Worm (Caenorhabditis elegans): Measurements from ENCODE around the gene B0554.5.

The B0554.5 gene

DNA sequence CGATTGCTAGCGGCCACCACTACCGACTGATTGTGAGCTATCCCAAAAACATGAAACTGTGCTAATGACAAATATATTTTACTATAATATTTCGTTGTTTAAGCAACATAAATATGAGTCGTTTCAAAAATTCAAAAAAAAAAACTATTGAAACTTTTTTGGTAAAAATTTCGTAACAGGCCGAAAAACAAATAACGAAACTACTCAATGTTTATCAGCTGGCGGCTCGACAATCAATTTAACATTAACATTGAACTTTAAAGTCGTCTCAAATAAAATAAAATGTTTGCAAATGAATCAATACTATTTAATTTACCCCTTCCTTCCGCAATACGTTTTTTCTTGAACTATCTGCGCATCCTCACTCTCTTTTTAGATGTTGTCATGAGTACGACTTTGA is 33.6 kb downstream of the B0554.5 start:
- no peak for TF ChIP-seq unc-62 (GFP tag; optimal IDR thresholded peaks at IDR 0.05)

DNA sequence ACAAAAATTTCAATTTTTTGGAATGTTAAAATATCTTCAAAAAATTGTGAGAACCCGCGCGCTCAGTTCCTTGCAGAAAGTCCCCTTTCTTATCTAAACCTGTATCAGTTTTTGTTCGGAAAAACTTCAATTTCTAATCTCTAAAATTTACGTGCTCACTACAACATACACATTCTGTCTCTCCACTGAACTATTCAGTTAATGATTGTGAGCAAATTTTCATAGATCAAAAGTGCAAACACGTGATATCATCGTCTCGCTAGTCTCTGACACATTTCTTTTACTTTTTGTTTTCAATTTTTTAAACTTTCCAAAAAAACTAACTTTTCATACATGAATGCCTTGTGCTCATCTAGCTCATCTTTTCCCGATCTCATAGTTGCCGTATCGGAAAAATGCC is 35.2 kb downstream of the B0554.5 start, which contains the start of gene nhr-203:
Gene nhr-203 (plus strand): TSS at position 332 of the 400 bp plus-strand sequence.
- no peak for TF ChIP-seq unc-62 (GFP tag; optimal IDR thresholded peaks at IDR 0.05)

- TF ChIP-seq unc-62 (GFP tag; optimal IDR thresholded peaks at IDR 0.05): no peak
These were observed 38.0 kb downstream of the B0554.5 start, which contains the start of gene nhr-202 for ce11 chrV:462263-462662. TSS of gene nhr-202 (plus strand) at chrV:462588.

DNA sequence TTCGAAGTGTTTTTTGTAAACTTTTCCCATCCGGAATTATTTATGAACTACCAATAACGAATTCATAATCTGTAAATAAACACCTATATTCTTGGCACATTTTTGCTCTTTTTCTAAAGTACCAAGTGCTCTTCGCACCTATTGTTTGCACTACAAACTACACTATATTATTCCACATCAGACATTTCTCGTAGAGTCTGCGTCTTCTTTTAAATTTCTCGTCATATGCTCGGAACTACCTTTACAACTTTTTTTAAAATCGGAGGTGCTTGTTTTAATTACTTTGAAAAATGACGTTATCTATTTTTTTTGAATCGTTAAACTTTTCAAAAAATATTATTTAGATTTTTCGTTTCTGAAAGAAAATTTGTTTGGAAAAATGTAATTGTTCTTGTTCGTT is 40.6 kb downstream of the B0554.5 start, which contains the start of gene nhr-201:
Gene nhr-201 (plus strand): TSS at position 29 of the 400 bp plus-strand sequence.
- no peak for TF ChIP-seq unc-62 (GFP tag; optimal IDR thresholded peaks at IDR 0.05)

- TF ChIP-seq unc-62 (GFP tag; optimal IDR thresholded peaks at IDR 0.05): no peak
These were observed 41.1 kb downstream of the B0554.5 start for ce11 chrV:465355-465754.

DNA sequence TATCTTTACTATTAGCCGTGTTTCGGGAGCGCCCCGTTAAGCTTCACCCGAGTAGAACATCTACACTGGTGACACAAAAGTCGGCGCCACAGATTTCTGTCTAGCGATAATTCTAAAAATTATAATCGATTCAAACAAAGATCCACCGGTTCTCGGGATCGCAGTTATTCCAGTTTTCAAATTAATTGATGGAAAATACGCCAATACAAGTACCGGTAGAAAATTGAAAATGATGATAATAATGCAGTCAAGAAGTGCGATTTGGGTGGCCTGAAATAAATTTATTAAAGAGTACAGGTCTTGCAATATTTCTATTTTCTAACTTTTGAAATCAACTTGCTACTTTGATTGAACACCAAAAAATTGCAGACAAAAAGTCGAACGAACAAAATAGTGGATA is 43.3 kb downstream of the B0554.5 start:
- TF ChIP-seq unc-62 (GFP tag; optimal IDR thresholded peaks at IDR 0.05): no peak

ce11 chrV:468460-468859 is 44.2 kb downstream of the B0554.5 start, which contains the start of gene srbc-57:
TSS of gene srbc-57 (minus strand) at chrV:468560.
- no peak for TF ChIP-seq unc-62 (GFP tag; optimal IDR thresholded peaks at IDR 0.05)

ce11 chrV:472589-472988 is 48.3 kb downstream of the B0554.5 start, which contains the start of gene srt-31:
TSS of gene srt-31 (plus strand) at chrV:472889.
- TF ChIP-seq unc-62 (GFP tag; optimal IDR thresholded peaks at IDR 0.05): no peak

DNA sequence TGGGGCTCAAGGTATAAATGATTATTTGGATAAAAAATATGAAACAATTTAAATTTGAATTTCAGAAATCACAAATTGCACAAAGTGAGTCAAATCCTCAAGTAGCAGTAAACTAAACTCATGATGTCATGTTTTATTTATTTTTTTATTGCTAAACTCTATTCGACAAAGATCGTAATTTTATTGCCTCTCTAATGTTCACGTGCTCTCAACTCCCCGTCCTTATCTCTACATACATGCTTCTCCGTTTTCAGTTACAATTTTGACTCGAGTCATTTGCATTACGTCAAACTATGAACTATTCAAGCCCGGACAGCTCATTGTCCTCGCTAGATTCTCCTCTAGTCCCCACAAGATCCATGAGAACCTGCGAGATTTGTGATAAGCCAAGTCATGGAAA is 50.3 kb downstream of the B0554.5 start, which contains the start of gene nhr-99:
Gene nhr-99 (plus strand): TSS at position 263 of the 400 bp plus-strand sequence.
- TF ChIP-seq unc-62 (GFP tag; optimal IDR thresholded peaks at IDR 0.05): no peak

All from whole organism, dauer.